Fruit fly (Drosophila melanogaster) whole organism, embryonic: ENCODE measurements around the gene CG9586.
A peak's percentile ranks its signal among the peaks of the same experiment; 100 is the strongest.

Source experiments
- Bteb2 ChIP-seq: fragments of 200-800 bp; sonication (Bioruptor generic); optimal IDR thresholded peaks from 2 replicates; lab custom pipeline; 2016; ENCODE audit warnings: missing biosample characterization, missing genetic modification characterization
- CG10366 ChIP-seq: fragments of 200-800 bp; sonication (Bioruptor generic); IDR thresholded peaks from 2 replicates; pipeline ENCODE4 v1.3.6; 2022; ENCODE audit warnings: missing biosample characterization, missing genetic modification characterization
- CG10543 ChIP-seq: fragments of 200-800 bp; sonication (Bioruptor generic); optimal IDR thresholded peaks from 3 replicates; lab custom pipeline; 2017; ENCODE audit warnings: missing biosample characterization, mild to moderate bottlenecking, missing genetic modification characterization, moderate library complexity
- CG11696 ChIP-seq: fragments of 200-800 bp; sonication (Bioruptor generic); IDR thresholded peaks from 2 replicates; pipeline ENCODE4 v1.3.6; 2022; ENCODE audit warnings: missing biosample characterization, missing genetic modification characterization
- CG12155 ChIP-seq: fragments of 200-800 bp; sonication (Bioruptor generic); optimal IDR thresholded peaks from 3 replicates; lab custom pipeline; 2016; ENCODE audit warnings: missing biosample characterization, missing genetic modification characterization
- CG12659 ChIP-seq: fragments of 200-800 bp; sonication (Bioruptor generic); optimal IDR thresholded peaks from 3 replicates; lab custom pipeline; 2017; ENCODE audit warnings: mild to moderate bottlenecking, missing biosample characterization, missing genetic modification reagents, missing genetic modification characterization
- CG14014 ChIP-seq: fragments of 200-800 bp; sonication (Bioruptor generic); IDR thresholded peaks from 2 replicates; pipeline ENCODE4 v1.3.6; 2022; ENCODE audit warnings: missing biosample characterization, missing genetic modification characterization
- CG14050 ChIP-seq: fragments of 200-800 bp; sonication (Bioruptor generic); IDR thresholded peaks from 3 replicates; pipeline ENCODE4 v1.3.6; 2022; ENCODE audit warnings: missing biosample characterization, missing genetic modification characterization
- CG14667 ChIP-seq: fragments of 200-800 bp; sonication (Bioruptor generic); IDR thresholded peaks from 2 replicates; pipeline ENCODE4 v1.3.6; 2022; ENCODE audit warnings: missing biosample characterization, missing genetic modification characterization
- CG14710 ChIP-seq: fragments of 200-800 bp; sonication (Bioruptor generic); optimal IDR thresholded peaks from 3 replicates; lab custom pipeline; 2019; ENCODE audit warnings: missing biosample characterization, mild to moderate bottlenecking, missing genetic modification characterization, moderate library complexity
- CG1647 ChIP-seq: fragments of 200-800 bp; sonication (Bioruptor generic); optimal IDR thresholded peaks from 3 replicates; lab custom pipeline; 2016; ENCODE audit warnings: missing biosample characterization, missing genetic modification characterization
- CG17612 ChIP-seq: fragments of 200-800 bp; sonication (Bioruptor generic); IDR thresholded peaks from 2 replicates; pipeline ENCODE4 v1.3.6; 2022; ENCODE audit warnings: missing biosample characterization, missing genetic modification characterization
- CG1832 ChIP-seq: fragments of 200-800 bp; sonication (Bioruptor generic); optimal IDR thresholded peaks from 2 replicates; lab custom pipeline; 2017; ENCODE audit warnings: missing biosample characterization, mild to moderate bottlenecking, missing genetic modification characterization, inconsistent platforms
- CG18476 ChIP-seq: fragments of 200-800 bp; sonication (Bioruptor generic); optimal IDR thresholded peaks from 2 replicates; lab custom pipeline; 2016; ENCODE audit warnings: missing biosample characterization, mild to moderate bottlenecking, missing genetic modification characterization
- CG2120 ChIP-seq: fragments of 200-800 bp; sonication (Bioruptor generic); optimal IDR thresholded peaks from 3 replicates; lab custom pipeline; 2016; ENCODE audit warnings: missing biosample characterization, missing genetic modification characterization
- CG30431 ChIP-seq: fragments of 200-800 bp; sonication (Bioruptor generic); optimal IDR thresholded peaks from 2 replicates; lab custom pipeline; 2017; ENCODE audit warnings: missing biosample characterization, missing genetic modification characterization
- CG4282 ChIP-seq: fragments of 200-800 bp; sonication (Bioruptor generic); optimal IDR thresholded peaks from 2 replicates; lab custom pipeline; 2016; ENCODE audit warnings: missing biosample characterization, missing genetic modification characterization
- CG4820 ChIP-seq: fragments of 200-800 bp; sonication (Bioruptor generic); optimal IDR thresholded peaks from 3 replicates; lab custom pipeline; 2016; ENCODE audit warnings: missing biosample characterization, missing genetic modification characterization
- CG5245 ChIP-seq: fragments of 200-800 bp; sonication (Bioruptor generic); optimal IDR thresholded peaks from 3 replicates; lab custom pipeline; 2016; ENCODE audit warnings: missing biosample characterization, missing genetic modification characterization
- CG5953 ChIP-seq: fragments of 200-800 bp; sonication (Bioruptor generic); IDR thresholded peaks from 2 replicates; pipeline ENCODE4 v1.3.6; 2022; ENCODE audit warnings: missing biosample characterization, missing genetic modification characterization
- CG6683 ChIP-seq: fragments of 200-800 bp; sonication (Bioruptor generic); optimal IDR thresholded peaks from 2 replicates; lab custom pipeline; 2017; ENCODE audit warnings: missing biosample characterization, mild to moderate bottlenecking, missing genetic modification characterization, missing genetic modification reagents
- CG7357 ChIP-seq: fragments of 200-800 bp; sonication (Bioruptor generic); IDR thresholded peaks from 3 replicates; pipeline ENCODE4 v1.3.6; 2022; ENCODE audit warnings: missing biosample characterization, missing genetic modification characterization
- CG8359 ChIP-seq: fragments of 200-800 bp; sonication (Bioruptor generic); optimal IDR thresholded peaks from 2 replicates; lab custom pipeline; 2017; ENCODE audit warnings: missing biosample characterization, mild to moderate bottlenecking, missing genetic modification characterization, borderline replicate concordance
- Dek ChIP-seq: fragments of 200-800 bp; sonication (Bioruptor generic); optimal IDR thresholded peaks from 3 replicates; lab custom pipeline; 2019; ENCODE audit warnings: missing biosample characterization, mild to moderate bottlenecking, missing genetic modification characterization, moderate library complexity
- Doc2 ChIP-seq: fragments of 200-800 bp; sonication (Bioruptor generic); IDR thresholded peaks from 2 replicates; pipeline ENCODE4 v1.3.6; 2022; ENCODE audit warnings: missing biosample characterization, missing genetic modification characterization
- Dp ChIP-seq: fragments of 200-800 bp; sonication (Bioruptor generic); optimal IDR thresholded peaks from 2 replicates; lab custom pipeline; 2018; ENCODE audit warnings: missing biosample characterization, mild to moderate bottlenecking, missing genetic modification characterization, moderate library complexity
- Hey ChIP-seq: fragments of 200-800 bp; sonication (Bioruptor generic); optimal IDR thresholded peaks from 3 replicates; lab custom pipeline; 2018; ENCODE audit warnings: missing biosample characterization, mild to moderate bottlenecking, missing genetic modification characterization
- HmgD ChIP-seq: fragments of 200-800 bp; sonication (Bioruptor generic); optimal IDR thresholded peaks from 3 replicates; lab custom pipeline; 2016; ENCODE audit warnings: missing biosample characterization, missing genetic modification characterization
- HmgZ ChIP-seq: fragments of 200-800 bp; sonication (Bioruptor generic); optimal IDR thresholded peaks from 2 replicates; lab custom pipeline; 2018; ENCODE audit warnings: missing biosample characterization, mild to moderate bottlenecking, missing genetic modification characterization
- Hmr ChIP-seq: fragments of 200-800 bp; sonication (Bioruptor generic); optimal IDR thresholded peaks from 3 replicates; lab custom pipeline; 2017; ENCODE audit warnings: mild to moderate bottlenecking, missing biosample characterization, missing genetic modification reagents, missing genetic modification characterization
- MTF-1 ChIP-seq: fragments of 200-800 bp; sonication (Bioruptor generic); optimal IDR thresholded peaks from 2 replicates; lab custom pipeline; 2018; ENCODE audit warnings: missing biosample characterization, mild to moderate bottlenecking, missing genetic modification characterization, borderline replicate concordance
- Max ChIP-seq: fragments of 200-800 bp; sonication (Bioruptor generic); optimal IDR thresholded peaks from 2 replicates; lab custom pipeline; 2016; ENCODE audit warnings: missing biosample characterization, mild to moderate bottlenecking, missing genetic modification characterization
- Myb ChIP-seq: fragments of 200-800 bp; sonication (Bioruptor generic); optimal IDR thresholded peaks from 2 replicates; lab custom pipeline; 2016; ENCODE audit warnings: missing biosample characterization, missing genetic modification characterization
- NC2α ChIP-seq: fragments of 200-800 bp; sonication (Bioruptor generic); optimal IDR thresholded peaks from 2 replicates; lab custom pipeline; 2016; ENCODE audit warnings: missing biosample characterization, missing genetic modification characterization
- NK7.1 ChIP-seq: fragments of 200-800 bp; sonication (Bioruptor generic); optimal IDR thresholded peaks from 3 replicates; lab custom pipeline; 2016; ENCODE audit warnings: missing biosample characterization, missing genetic modification characterization
- Opbp ChIP-seq: fragments of 200-800 bp; sonication (Bioruptor generic); IDR thresholded peaks from 3 replicates; pipeline ENCODE4 v1.3.6; 2022; ENCODE audit warnings: missing biosample characterization, missing genetic modification characterization; ENCODE audit not compliant: partially characterized antibody
- Rfx ChIP-seq: fragments of 200-800 bp; sonication (Bioruptor generic); IDR thresholded peaks from 2 replicates; pipeline ENCODE4 v1.3.6; 2022; ENCODE audit warnings: missing biosample characterization, missing genetic modification characterization
- ap ChIP-seq: fragments of 200-800 bp; sonication (Bioruptor generic); IDR thresholded peaks from 2 replicates; pipeline ENCODE4 v1.3.6; 2022; ENCODE audit warnings: missing biosample characterization, missing genetic modification characterization
- bigmax ChIP-seq: fragments of 200-800 bp; sonication (Bioruptor generic); optimal IDR thresholded peaks from 2 replicates; lab custom pipeline; 2018; ENCODE audit warnings: missing biosample characterization, mild to moderate bottlenecking, missing genetic modification characterization
- chm ChIP-seq: fragments of 200-800 bp; sonication (Bioruptor generic); IDR thresholded peaks from 2 replicates; pipeline ENCODE4 v1.3.6; 2022; ENCODE audit warnings: missing biosample characterization, missing genetic modification characterization
- ci ChIP-seq: fragments of 200-800 bp; sonication (Bioruptor generic); IDR thresholded peaks from 3 replicates; pipeline ENCODE4 v1.3.6; 2022; ENCODE audit warnings: missing biosample characterization, missing genetic modification characterization
- gce ChIP-seq: fragments of 200-800 bp; sonication (Bioruptor generic); IDR thresholded peaks from 3 replicates; pipeline ENCODE4 v1.3.6; 2022; ENCODE audit warnings: missing biosample characterization, missing genetic modification characterization
- mirr ChIP-seq: fragments of 200-800 bp; sonication (Bioruptor generic); optimal IDR thresholded peaks from 3 replicates; lab custom pipeline; 2018; ENCODE audit warnings: missing biosample characterization, mild to moderate bottlenecking, missing genetic modification characterization
- psq ChIP-seq: fragments of 200-800 bp; sonication (Bioruptor generic); optimal IDR thresholded peaks from 2 replicates; lab custom pipeline; 2017; ENCODE audit warnings: missing biosample characterization, missing genetic modification characterization
- sens ChIP-seq: fragments of 200-800 bp; sonication (Bioruptor generic); peaks from one replicate; lab custom pipeline; 2016; ENCODE audit warnings: missing biosample characterization, missing genetic modification characterization
- so ChIP-seq: fragments of 200-800 bp; sonication (Bioruptor generic); IDR thresholded peaks from 3 replicates; pipeline ENCODE4 v1.3.6; 2022; ENCODE audit warnings: missing biosample characterization, missing genetic modification characterization
- sr ChIP-seq: fragments of 200-800 bp; sonication (Bioruptor generic); IDR thresholded peaks from 3 replicates; pipeline ENCODE4 v1.3.6; 2022; ENCODE audit warnings: missing biosample characterization, missing genetic modification characterization
- tll ChIP-seq, 2 experiments: fragments of 200-800 bp in 1 of 2; fragments of >200 bp in 1 of 2; sonication (Bioruptor generic) in 1 of 2; optimal IDR thresholded peaks; 2 replicates each; lab custom pipeline; 2017 to 2019; ENCODE audit warnings: missing biosample characterization in 2 of 2, missing genetic modification characterization in 2 of 2, mild to moderate bottlenecking in 1 of 2, moderate library complexity in 1 of 2
- tup ChIP-seq: fragments of 200-800 bp; sonication (Bioruptor generic); optimal IDR thresholded peaks from 2 replicates; lab custom pipeline; 2016; ENCODE audit warnings: missing biosample characterization, mild to moderate bottlenecking, missing genetic modification characterization, moderate library complexity
- twi ChIP-seq: fragments of 200-800 bp; optimal IDR thresholded peaks from 2 replicates; lab custom pipeline; 2019; ENCODE audit warnings: missing biosample characterization, mild to moderate bottlenecking, missing genetic modification characterization, moderate library complexity
- tx ChIP-seq: fragments of 200-800 bp; sonication (Bioruptor generic); optimal IDR thresholded peaks from 2 replicates; lab custom pipeline; 2016; ENCODE audit warnings: missing biosample characterization, missing genetic modification characterization
- zfh1 ChIP-seq: fragments of 200-800 bp; sonication (Bioruptor generic); IDR thresholded peaks from 3 replicates; pipeline ENCODE4 v1.3.6; 2022; ENCODE audit warnings: missing biosample characterization, missing genetic modification characterization

CG9586 gene

DNA sequence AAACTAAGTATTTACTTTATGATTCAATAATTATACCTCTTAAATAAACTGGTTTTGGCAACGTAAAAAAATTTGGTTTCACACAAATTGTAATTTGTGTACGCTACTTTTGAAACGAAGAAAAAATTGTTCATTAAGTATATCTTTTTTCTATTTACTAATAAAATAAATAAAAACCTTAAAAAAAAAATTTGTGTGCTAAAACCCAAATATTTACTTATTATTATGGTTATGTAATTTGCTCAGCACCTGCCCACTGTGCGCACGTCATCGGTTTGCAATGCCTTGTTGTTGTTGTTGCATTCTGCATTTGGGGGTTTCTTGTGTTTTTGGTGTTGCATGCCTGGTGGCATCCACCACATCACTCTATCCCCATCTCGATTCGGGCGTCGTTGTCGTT is 40.8 kb upstream of the CG9586 start (continued):
- TF ChIP-seq Hmr (GFP tag; lab: Kevin White, UChicago): no peak
- TF ChIP-seq sr: no peak; the same call in 2 of the 3 replicates
- peak; percentile 64 for TF ChIP-seq sens
- TF ChIP-seq bigmax (GFP tag; lab: Kevin White, UChicago): no peak
- no peak for TF ChIP-seq Bteb2
- no peak for TF ChIP-seq tx
- peak; percentile 7 for TF ChIP-seq CG30431 (GFP tag; lab: Kevin White, UChicago)
- TF ChIP-seq CG14050: peak; percentile 46; the same call in 1 of the 3 replicates
- TF ChIP-seq Rfx: no peak
- no peak for TF ChIP-seq HmgD (GFP tag; lab: Kevin White, UChicago)
- no peak for TF ChIP-seq MTF-1
- TF ChIP-seq CG10366 (GFP tag; lab: Robert Waterston, UW): peak; percentile 35; the same call in 1 of the 2 replicates
- no peak for TF ChIP-seq ap
- no peak for TF ChIP-seq CG17612
- TF ChIP-seq NK7.1: no peak
- no peak for TF ChIP-seq CG18476 (GFP tag; lab: Kevin White, UChicago)
- no peak for TF ChIP-seq CG8359 (GFP tag; lab: Kevin White, UChicago)
- peak; percentile 15; the same call in 1 of the 2 replicates for TF ChIP-seq CG14667 (GFP tag; lab: Robert Waterston, UW)
- no peak; the same call in 2 of the 3 replicates for TF ChIP-seq so (GFP tag; lab: Robert Waterston, UW)
- no peak for TF ChIP-seq Myb
- TF ChIP-seq zfh1 (GFP tag; lab: Robert Waterston, UW): 0 out of 3 replicates have a peak, but pooled peaks have one; percentile 26
- 0 out of 2 replicates have a peak, but pooled peaks have one; percentile 30 for TF ChIP-seq CG5953 (GFP tag; lab: Robert Waterston, UW)
- no peak for TF ChIP-seq CG11696 (GFP tag; lab: Robert Waterston, UW)
- TF ChIP-seq twi (tag; lab: Kevin White, UChicago): no peak
- TF ChIP-seq CG2120 (GFP tag; lab: Kevin White, UChicago): no peak
- no peak for TF ChIP-seq mirr (GFP tag; lab: Kevin White, UChicago)
- TF ChIP-seq tll (GFP tag; optimal IDR thresholded peaks at IDR 0.05; lab: Kevin White, UChicago): no peak
- no peak for TF ChIP-seq Opbp (GFP tag; lab: Robert Waterston, UW)
- TF ChIP-seq CG4820 (GFP tag; lab: Kevin White, UChicago): no peak
- no peak for TF ChIP-seq tup (GFP tag; lab: Kevin White, UChicago)
- no peak for TF ChIP-seq CG12155 (GFP tag; lab: Kevin White, UChicago)
- no peak for TF ChIP-seq psq (GFP tag; lab: Kevin White, UChicago)
- no peak for TF ChIP-seq NC2α
- TF ChIP-seq ci (GFP tag; lab: Robert Waterston, UW): peak; percentile 35; the same call in 1 of the 3 replicates
- TF ChIP-seq CG14710: peak; percentile 33
- TF ChIP-seq HmgZ: no peak
- TF ChIP-seq CG10543 (GFP tag; lab: Kevin White, UChicago): no peak
- no peak for TF ChIP-seq CG6683 (GFP tag; lab: Kevin White, UChicago)
- TF ChIP-seq CG4282: no peak
- no peak for TF ChIP-seq Max (GFP tag; lab: Kevin White, UChicago)
- peak; percentile 17 for TF ChIP-seq CG12659 (GFP tag; lab: Kevin White, UChicago)
- TF ChIP-seq gce: no peak
- no peak for TF ChIP-seq Hey (tag; lab: Kevin White, UChicago)
- no peak for TF ChIP-seq Dek (tag; lab: Kevin White, UChicago)
- peak; percentile 2 for TF ChIP-seq CG5245 (GFP tag; lab: Kevin White, UChicago)
- no peak for TF ChIP-seq CG1832 (GFP tag; lab: Kevin White, UChicago)
- no peak for TF ChIP-seq chm (GFP tag; lab: Robert Waterston, UW)
- TF ChIP-seq CG7357 (GFP tag; lab: Robert Waterston, UW): no peak
- TF ChIP-seq CG1647 (GFP tag; lab: Kevin White, UChicago): no peak
- TF ChIP-seq Doc2 (GFP tag; lab: Robert Waterston, UW): no peak
- no peak for TF ChIP-seq Dp
- TF ChIP-seq CG14014: no peak
